Fruit fly (Drosophila melanogaster): ENCODE data around the gene Pop1.

DNA sequence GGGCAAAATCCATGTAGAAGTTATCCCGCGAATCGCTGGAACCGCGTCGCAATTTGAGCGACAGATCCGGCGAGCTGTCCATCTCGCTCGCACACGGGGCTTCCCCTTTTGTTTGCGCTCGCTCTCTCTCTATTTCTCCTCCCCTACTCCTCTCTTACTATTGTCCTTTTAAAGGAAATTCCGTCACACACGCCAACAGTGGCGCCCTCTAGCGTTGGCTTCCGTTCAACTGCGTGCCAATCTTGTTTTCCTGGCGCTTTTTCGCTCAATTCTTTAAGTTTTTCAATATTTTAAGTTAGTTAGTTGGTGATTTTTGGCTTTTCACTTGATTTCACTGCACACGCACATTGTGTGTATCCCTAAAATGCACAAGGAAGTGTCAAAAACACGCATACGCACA, 39.5 kb downstream of the Pop1 start:
- TF ChIP-seq Pif1B (GFP tag; optimal IDR thresholded peaks at IDR 0.05) (no peak), CG15710 (tag; optimal IDR thresholded peaks at IDR 0.05) (no peak)

Data from whole organism, pupa.